Fruit fly (Drosophila melanogaster) whole organism, embryonic: ENCODE measurements around the gene CG42726.
A peak's percentile ranks its signal among the peaks of the same experiment; 100 is the strongest.

Experiments used
- Blimp-1 ChIP-seq: fragments of 200-800 bp; sonication (Bioruptor generic); optimal IDR thresholded peaks from 3 replicates; lab custom pipeline; 2018; ENCODE audit warnings: missing biosample characterization, missing genetic modification characterization, mild to moderate bottlenecking, moderate library complexity, missing genetic modification reagents
- CG10267 ChIP-seq: fragments of 200-800 bp; sonication (Bioruptor generic); optimal IDR thresholded peaks from 2 replicates; lab custom pipeline; 2018; ENCODE audit warnings: missing biosample characterization, mild to moderate bottlenecking, missing genetic modification characterization, moderate library complexity
- CG11247 ChIP-seq: fragments of 200-800 bp; sonication (Bioruptor generic); IDR thresholded peaks from 2 replicates; pipeline ENCODE4 v1.3.6; 2022; ENCODE audit warnings: missing biosample characterization, missing genetic modification characterization
- CG12659 ChIP-seq: fragments of 200-800 bp; sonication (Bioruptor generic); optimal IDR thresholded peaks from 3 replicates; lab custom pipeline; 2017; ENCODE audit warnings: mild to moderate bottlenecking, missing biosample characterization, missing genetic modification reagents, missing genetic modification characterization
- CG13123 ChIP-seq: fragments of 200-800 bp; sonication (Bioruptor generic); optimal IDR thresholded peaks from 2 replicates; lab custom pipeline; 2016; ENCODE audit warnings: missing biosample characterization, missing genetic modification characterization
- CG13296 ChIP-seq: fragments of 200-800 bp; sonication (Bioruptor generic); optimal IDR thresholded peaks from 3 replicates; lab custom pipeline; 2018; ENCODE audit warnings: missing biosample characterization, mild to moderate bottlenecking, missing genetic modification characterization
- CG13624 ChIP-seq: fragments of 200-800 bp; sonication (Bioruptor generic); optimal IDR thresholded peaks from 2 replicates; lab custom pipeline; 2016; ENCODE audit warnings: missing biosample characterization, missing genetic modification characterization
- CG14441 ChIP-seq: fragments of 200-800 bp; sonication (Bioruptor generic); IDR thresholded peaks from 2 replicates; pipeline ENCODE4 v1.3.6; 2022; ENCODE audit warnings: missing biosample characterization, missing genetic modification characterization
- CG15514 ChIP-seq: fragments of 200-800 bp; sonication (Bioruptor generic); optimal IDR thresholded peaks from 3 replicates; lab custom pipeline; 2017; ENCODE audit warnings: missing biosample characterization, missing genetic modification characterization, mild to moderate bottlenecking, moderate library complexity, missing genetic modification reagents
- CG15696 ChIP-seq: fragments of 200-800 bp; sonication (Bioruptor generic); optimal IDR thresholded peaks from 2 replicates; lab custom pipeline; 2019; ENCODE audit warnings: missing biosample characterization, mild to moderate bottlenecking, missing genetic modification characterization, moderate library complexity
- CG16815 ChIP-seq: fragments of 200-800 bp; sonication (Bioruptor generic); optimal IDR thresholded peaks from 3 replicates; lab custom pipeline; 2017; ENCODE audit warnings: missing biosample characterization, mild to moderate bottlenecking, missing genetic modification characterization
- CG17361 ChIP-seq: fragments of 200-800 bp; sonication (Bioruptor generic); IDR thresholded peaks from 3 replicates; pipeline ENCODE4 v1.3.6; 2022; ENCODE audit warnings: missing biosample characterization, missing genetic modification characterization
- CG18011 ChIP-seq: fragments of 200-800 bp; sonication (Bioruptor generic); optimal IDR thresholded peaks from 2 replicates; lab custom pipeline; 2017; ENCODE audit warnings: missing biosample characterization, missing genetic modification characterization, mild to moderate bottlenecking, moderate library complexity, missing genotype
- CG1832 ChIP-seq: fragments of 200-800 bp; sonication (Bioruptor generic); optimal IDR thresholded peaks from 2 replicates; lab custom pipeline; 2017; ENCODE audit warnings: missing biosample characterization, mild to moderate bottlenecking, missing genetic modification characterization, inconsistent platforms
- CG3163 ChIP-seq: fragments of 200-800 bp; sonication (Bioruptor generic); optimal IDR thresholded peaks from 3 replicates; lab custom pipeline; 2016; ENCODE audit warnings: missing biosample characterization, missing genetic modification characterization
- CG34422 ChIP-seq: fragments of 200-800 bp; sonication (Bioruptor generic); IDR thresholded peaks from 3 replicates; pipeline ENCODE4 v1.3.6; 2022; ENCODE audit warnings: missing biosample characterization, missing genetic modification characterization
- CG9876 ChIP-seq: fragments of 200-800 bp; sonication (Bioruptor generic); optimal IDR thresholded peaks from 2 replicates; lab custom pipeline; 2016; ENCODE audit warnings: missing biosample characterization, missing genetic modification characterization
- E2f1 ChIP-seq: fragments of 200-800 bp; sonication (Bioruptor generic); IDR thresholded peaks from 2 replicates; pipeline ENCODE4 v1.3.6; 2022; ENCODE audit warnings: missing biosample characterization, missing genetic modification characterization
- E2f2 ChIP-seq: fragments of 200-800 bp; sonication (Bioruptor generic); IDR thresholded peaks from 2 replicates; pipeline ENCODE4 v1.3.6; 2022; ENCODE audit warnings: missing biosample characterization, missing genetic modification characterization
- Eip74EF ChIP-seq, 2 experiments: fragments of 200-800 bp in 1 of 2; fragments of >200 bp in 1 of 2; sonication (Bioruptor generic) in 1 of 2; optimal IDR thresholded peaks; 2 replicates each; lab custom pipeline; 2017 to 2019; ENCODE audit warnings: missing biosample characterization in 2 of 2, missing genetic modification characterization in 2 of 2, mild to moderate bottlenecking in 1 of 2, moderate library complexity in 1 of 2
- Fer3 ChIP-seq: fragments of 200-800 bp; sonication (Bioruptor generic); optimal IDR thresholded peaks from 2 replicates; lab custom pipeline; 2018; ENCODE audit warnings: missing biosample characterization, mild to moderate bottlenecking, missing genetic modification characterization, moderate library complexity
- H2.0 ChIP-seq: fragments of 200-800 bp; sonication (Bioruptor generic); IDR thresholded peaks from 2 replicates; pipeline ENCODE4 v1.3.6; 2022; ENCODE audit warnings: missing biosample characterization, missing genetic modification characterization
- Hey ChIP-seq: fragments of 200-800 bp; sonication (Bioruptor generic); optimal IDR thresholded peaks from 3 replicates; lab custom pipeline; 2018; ENCODE audit warnings: missing biosample characterization, mild to moderate bottlenecking, missing genetic modification characterization
- HmgZ ChIP-seq: fragments of 200-800 bp; sonication (Bioruptor generic); optimal IDR thresholded peaks from 2 replicates; lab custom pipeline; 2018; ENCODE audit warnings: missing biosample characterization, mild to moderate bottlenecking, missing genetic modification characterization
- Hmr ChIP-seq: fragments of 200-800 bp; sonication (Bioruptor generic); optimal IDR thresholded peaks from 3 replicates; lab custom pipeline; 2017; ENCODE audit warnings: mild to moderate bottlenecking, missing biosample characterization, missing genetic modification reagents, missing genetic modification characterization
- Hmx ChIP-seq: fragments of 200-800 bp; sonication (Bioruptor generic); optimal IDR thresholded peaks from 2 replicates; lab custom pipeline; 2016; ENCODE audit warnings: missing biosample characterization, missing genetic modification characterization
- Med ChIP-seq: fragments of 200-800 bp; sonication (Bioruptor generic); peaks from one replicate; lab custom pipeline; 2016; ENCODE audit warnings: missing biosample characterization, missing genetic modification characterization, mild to moderate bottlenecking, inconsistent platforms, moderate library complexity
- NK7.1 ChIP-seq: fragments of 200-800 bp; sonication (Bioruptor generic); optimal IDR thresholded peaks from 3 replicates; lab custom pipeline; 2016; ENCODE audit warnings: missing biosample characterization, missing genetic modification characterization
- Oli ChIP-seq: fragments of 200-800 bp; sonication (Bioruptor generic); optimal IDR thresholded peaks from 2 replicates; lab custom pipeline; 2018; ENCODE audit warnings: missing biosample characterization, mild to moderate bottlenecking, missing genetic modification characterization, moderate library complexity
- Sin3A ChIP-seq: fragments of >200 bp; optimal IDR thresholded peaks from 2 replicates; lab custom pipeline; 2018
- Usf ChIP-seq: fragments of 200-800 bp; sonication (Bioruptor generic); optimal IDR thresholded peaks from 2 replicates; lab custom pipeline; 2017; ENCODE audit warnings: missing genotype, missing biosample characterization, missing genetic modification characterization
- Vsx1 ChIP-seq: fragments of 200-800 bp; sonication (Bioruptor generic); optimal IDR thresholded peaks from 2 replicates; lab custom pipeline; 2017; ENCODE audit warnings: missing biosample characterization, mild to moderate bottlenecking, missing genetic modification characterization, missing genetic modification reagents
- amos ChIP-seq: fragments of 200-800 bp; sonication (Bioruptor generic); IDR thresholded peaks from 2 replicates; pipeline ENCODE4 v1.3.6; 2022; ENCODE audit warnings: missing biosample characterization, missing genetic modification characterization; ENCODE audit not compliant: partially characterized antibody
- aop ChIP-seq: fragments of 200-800 bp; sonication (Bioruptor generic); IDR thresholded peaks from 2 replicates; pipeline ENCODE4 v1.3.6; 2022; ENCODE audit warnings: missing biosample characterization, missing genetic modification characterization
- ap ChIP-seq: fragments of 200-800 bp; sonication (Bioruptor generic); IDR thresholded peaks from 2 replicates; pipeline ENCODE4 v1.3.6; 2022; ENCODE audit warnings: missing biosample characterization, missing genetic modification characterization
- bsh ChIP-seq, 2 experiments: fragments of 200-800 bp; sonication (Bioruptor generic); optimal IDR thresholded peaks; 2 replicates each; lab custom pipeline; 2017 to 2018; ENCODE audit warnings: mild to moderate bottlenecking in 2 of 2, missing biosample characterization in 2 of 2, missing genetic modification characterization in 2 of 2, moderate library complexity in 1 of 2
- cas ChIP-seq: fragments of 200-800 bp; sonication (Bioruptor generic); IDR thresholded peaks from 2 replicates; pipeline ENCODE4 v1.3.6; 2022; ENCODE audit warnings: missing biosample characterization, missing genetic modification characterization
- chm ChIP-seq: fragments of 200-800 bp; sonication (Bioruptor generic); IDR thresholded peaks from 2 replicates; pipeline ENCODE4 v1.3.6; 2022; ENCODE audit warnings: missing biosample characterization, missing genetic modification characterization
- croc ChIP-seq: fragments of 200-800 bp; sonication (Bioruptor generic); conservative IDR thresholded peaks from 3 replicates; pipeline ENCODE4 v1.3.6; 2022; ENCODE audit warnings: missing biosample characterization, missing genetic modification characterization
- crp ChIP-seq, 2 experiments: fragments of 200-800 bp; sonication (Bioruptor generic); optimal IDR thresholded peaks; 2 replicates in 1 of 2; 3 replicates in 1 of 2; lab custom pipeline; 2017; ENCODE audit warnings: missing biosample characterization in 2 of 2, missing genetic modification characterization in 2 of 2, mild to moderate bottlenecking in 1 of 2, moderate library complexity in 1 of 2
- eve ChIP-seq, 2 experiments: fragments of >200 bp; optimal IDR thresholded peaks; 2 replicates each; lab custom pipeline; 2017; ENCODE audit warnings: missing biosample characterization in 2 of 2, missing genetic modification characterization in 2 of 2
- gfzf ChIP-seq: fragments of 200-800 bp; sonication (Bioruptor generic); optimal IDR thresholded peaks from 2 replicates; lab custom pipeline; 2016; ENCODE audit warnings: missing biosample characterization, mild to moderate bottlenecking, missing genetic modification characterization, moderate library complexity
- grau ChIP-seq: fragments of 200-800 bp; optimal IDR thresholded peaks from 3 replicates; lab custom pipeline; 2019; ENCODE audit warnings: missing biosample characterization, mild to moderate bottlenecking, missing genetic modification characterization, moderate library complexity
- hth ChIP-seq: fragments of >200 bp; optimal IDR thresholded peaks from 2 replicates; lab custom pipeline; 2017; ENCODE audit warnings: inconsistent platforms
- jigr1 ChIP-seq: fragments of 200-800 bp; sonication (Bioruptor generic); IDR thresholded peaks from 3 replicates; pipeline ENCODE4 v1.3.6; 2022; ENCODE audit warnings: missing biosample characterization, missing genetic modification characterization
- kay ChIP-seq: fragments of 200-800 bp; sonication (Bioruptor generic); optimal IDR thresholded peaks from 2 replicates; lab custom pipeline; 2016; ENCODE audit warnings: missing biosample characterization, missing genetic modification characterization
- lab ChIP-seq: fragments of 200-800 bp; sonication (Bioruptor generic); optimal IDR thresholded peaks from 3 replicates; lab custom pipeline; 2017; ENCODE audit warnings: missing biosample characterization, missing genetic modification characterization, mild to moderate bottlenecking, moderate library complexity, missing genetic modification reagents
- org-1 ChIP-seq: fragments of 200-800 bp; sonication (Bioruptor generic); optimal IDR thresholded peaks from 2 replicates; lab custom pipeline; 2017; ENCODE audit warnings: missing biosample characterization, missing genetic modification characterization
- sens-2 ChIP-seq: fragments of 200-800 bp; sonication (Bioruptor generic); IDR thresholded peaks from 2 replicates; pipeline ENCODE4 v1.3.6; 2022; ENCODE audit warnings: missing biosample characterization, missing genetic modification characterization
- shn ChIP-seq: fragments of 200-800 bp; sonication (Bioruptor generic); optimal IDR thresholded peaks from 3 replicates; lab custom pipeline; 2016; ENCODE audit warnings: missing biosample characterization, missing genetic modification characterization
- vfl ChIP-seq: fragments of 200-800 bp; sonication (Bioruptor generic); optimal IDR thresholded peaks from 2 replicates; lab custom pipeline; 2016; ENCODE audit warnings: missing biosample characterization, missing genetic modification characterization

Gene CG42726

DNA sequence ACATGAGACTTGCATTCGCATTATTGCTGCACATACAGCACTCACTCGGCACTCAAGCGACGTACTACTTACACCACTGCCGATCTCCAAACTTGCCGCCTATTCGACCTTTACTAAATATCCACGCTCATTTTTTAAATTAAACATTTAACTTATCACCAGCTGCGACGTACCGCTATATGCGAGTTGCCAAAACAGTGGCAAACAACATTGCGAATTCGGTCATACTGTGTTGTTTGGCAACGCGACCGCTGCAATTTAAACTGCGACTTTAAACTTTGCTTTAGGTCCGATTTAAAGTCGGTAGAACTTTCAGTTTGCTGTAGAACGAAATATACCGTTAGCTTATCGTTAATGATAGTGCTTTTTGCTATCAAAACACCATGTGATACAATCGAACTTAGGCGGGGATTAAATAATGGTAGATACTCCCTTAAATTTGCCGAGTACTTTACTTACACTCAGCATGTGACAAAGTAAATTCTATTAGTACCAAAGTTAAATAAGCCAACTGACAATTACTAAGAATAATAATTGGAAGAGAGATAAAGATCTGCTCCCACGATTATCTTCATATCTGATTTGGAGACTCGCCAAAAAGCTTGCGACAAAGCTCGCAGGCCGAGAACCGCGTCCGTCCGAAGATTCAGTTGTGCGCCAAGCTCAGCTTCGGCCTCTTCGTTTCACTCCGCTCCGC lies 19.6 kb upstream of the CG42726 start, which contains the start of the genes CG6236 and ea (continued):
- no peak for TF ChIP-seq Oli (tag; lab: Kevin White, UChicago)
- no peak for TF ChIP-seq sens-2 (GFP tag; lab: Robert Waterston, UW)
- TF ChIP-seq CG17361: no peak
- TF ChIP-seq CG1832 (GFP tag; lab: Kevin White, UChicago): no peak
- peak; percentile 1 for TF ChIP-seq CG13296
- no peak for TF ChIP-seq CG18011 (GFP tag; lab: Kevin White, UChicago)
- TF ChIP-seq CG14441 (GFP tag; lab: Robert Waterston, UW): no peak
- no peak for TF ChIP-seq aop (GFP tag; lab: Robert Waterston, UW)
- TF ChIP-seq CG16815: no peak
- peak; percentile 30 for TF ChIP-seq Sin3A (lab: Kevin White, UChicago)
- TF ChIP-seq hth (lab: Kevin White, UChicago): no peak
- no peak for TF ChIP-seq kay
- no peak for TF ChIP-seq vfl (GFP tag; lab: Kevin White, UChicago)
- TF ChIP-seq Vsx1 (GFP tag; lab: Kevin White, UChicago): no peak
- TF ChIP-seq amos: no peak
- TF ChIP-seq CG9876: no peak
- peak; percentile 43 for TF ChIP-seq Med (GFP tag; lab: Kevin White, UChicago)
- no peak for TF ChIP-seq grau (tag; lab: Kevin White, UChicago)
- no peak for TF ChIP-seq eve (GFP tag; optimal IDR thresholded peaks at IDR 0.05; lab: Kevin White, UChicago)
- TF ChIP-seq Hmx: no peak
- TF ChIP-seq Hey: no peak
- peak; percentile 62 for TF ChIP-seq CG15514
- no peak for TF ChIP-seq cas (GFP tag; lab: Robert Waterston, UW)
- TF ChIP-seq CG34422 (GFP tag; lab: Robert Waterston, UW): no peak
- no peak for TF ChIP-seq Fer3 (tag; lab: Kevin White, UChicago)
- TF ChIP-seq HmgZ: no peak
- no peak for TF ChIP-seq CG15696
- TF ChIP-seq org-1 (GFP tag; lab: Kevin White, UChicago): no peak
- no peak for TF ChIP-seq CG12659 (GFP tag; lab: Kevin White, UChicago)
- TF ChIP-seq crp (GFP tag; optimal IDR thresholded peaks at IDR 0.05; lab: Kevin White, UChicago): no peak
- no peak for TF ChIP-seq E2f1
- TF ChIP-seq jigr1 (GFP tag; lab: Robert Waterston, UW): no peak
- no peak for TF ChIP-seq H2.0 (GFP tag; lab: Robert Waterston, UW)
- no peak for TF ChIP-seq bsh (GFP tag; optimal IDR thresholded peaks at IDR 0.05; lab: Kevin White, UChicago)
- TF ChIP-seq ap (GFP tag; lab: Robert Waterston, UW): no peak
- no peak for TF ChIP-seq CG3163 (GFP tag; lab: Kevin White, UChicago)
- TF ChIP-seq chm (GFP tag; lab: Robert Waterston, UW): no peak
- no peak for TF ChIP-seq Eip74EF (GFP tag; optimal IDR thresholded peaks at IDR 0.05; lab: Kevin White, UChicago)
- no peak for TF ChIP-seq CG11247
- TF ChIP-seq Hmr: no peak
- no peak for TF ChIP-seq NK7.1 (GFP tag; lab: Kevin White, UChicago)
- no peak for TF ChIP-seq lab (GFP tag; lab: Kevin White, UChicago)
- no peak for TF ChIP-seq croc
- no peak for TF ChIP-seq shn
- no peak for TF ChIP-seq Blimp-1
- TF ChIP-seq CG13123: no peak
- peak; percentile 61 for TF ChIP-seq CG13624 (GFP tag; lab: Kevin White, UChicago)
- TF ChIP-seq E2f2: peak; percentile 40
- peak; percentile 78 for TF ChIP-seq gfzf (GFP tag; lab: Kevin White, UChicago)
- no peak for TF ChIP-seq Usf (GFP tag; lab: Kevin White, UChicago)
- no peak for TF ChIP-seq CG10267
